Worm (Caenorhabditis elegans) whole organism, L4/young adult: ENCODE results near the gene W06B4.2.

Experiments
- W03F9.2 ChIP-seq: fragments of 150-350 bp; optimal IDR thresholded peaks from 2 replicates; lab custom pipeline; 2014; ENCODE audit warnings: missing biosample characterization, missing genetic modification characterization
- him-1 ChIP-seq: sonication (generic microtip); optimal IDR thresholded peaks from 2 replicates; lab custom pipeline; 2016; ENCODE audit warnings: missing genotype, missing genetic modification reagents, missing genetic modification characterization, missing compliant biosample characterization

DNA sequence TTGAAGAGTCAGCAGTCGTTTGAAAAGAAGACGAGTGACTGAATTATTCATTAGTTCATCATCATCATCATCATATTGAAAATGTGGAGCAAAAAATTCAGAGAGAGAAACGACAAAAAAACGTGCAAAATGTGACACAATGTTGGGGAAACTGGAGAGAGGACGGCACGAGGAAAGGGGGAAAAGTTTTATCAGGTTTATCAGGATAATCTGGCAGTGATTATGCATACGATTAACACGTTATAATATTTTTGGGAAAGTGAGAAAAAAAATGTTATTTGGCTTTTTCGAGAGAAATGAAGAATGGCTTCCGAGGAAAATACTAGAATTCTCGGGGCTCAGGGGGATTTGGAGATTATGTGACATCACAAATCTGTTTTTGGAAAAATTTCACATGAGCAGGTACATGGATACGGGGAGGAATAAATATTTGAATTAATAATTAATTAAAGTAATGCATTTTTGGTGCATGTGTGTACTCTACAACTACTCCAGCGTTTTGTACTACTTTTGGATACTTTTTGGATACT is 37.2 kb downstream of the W06B4.2 start, which contains the start of gene camt-1:
- TF ChIP-seq W03F9.2 (tag; lab: Kevin White, UChicago) (no peak), him-1 (no peak)
